Worm (Caenorhabditis elegans) whole organism, L2 larva: ENCODE results near the gene unc-103.

Experiments
- R02D3.7 ChIP-seq: fragments of 150-350 bp; optimal IDR thresholded peaks from 2 replicates; lab custom pipeline; 2014; ENCODE audit warnings: missing biosample characterization, missing genetic modification characterization
- ZK546.5 ChIP-seq: sonication (generic microtip); optimal IDR thresholded peaks from 2 replicates; lab custom pipeline; 2017; ENCODE audit warnings: missing biosample characterization, missing genetic modification characterization
- ama-1 ChIP-seq: fragments of 150-350 bp; optimal IDR thresholded peaks from 2 replicates; lab custom pipeline; 2018; ENCODE audit warnings: inconsistent platforms
- ceh-16 ChIP-seq: fragments of 150-350 bp; optimal IDR thresholded peaks from 2 replicates; lab custom pipeline; 2014; ENCODE audit warnings: missing biosample characterization, missing genetic modification characterization
- ceh-82 ChIP-seq: fragments of 150-350 bp; optimal IDR thresholded peaks from 2 replicates; lab custom pipeline; 2014; ENCODE audit warnings: missing biosample characterization, missing genetic modification characterization
- fos-1 ChIP-seq: fragments of 150-350 bp; optimal IDR thresholded peaks from 2 replicates; lab custom pipeline; 2014; ENCODE audit warnings: missing biosample characterization, missing genetic modification characterization
- lsy-2 ChIP-seq, 2 experiments: fragments of 150-350 bp in 1 of 2; sonication (generic microtip) in 1 of 2; optimal IDR thresholded peaks; 2 replicates each; lab custom pipeline; 2014 to 2017; ENCODE audit warnings: missing biosample characterization in 2 of 2, missing genetic modification characterization in 2 of 2
- mab-5 ChIP-seq: fragments of 150-350 bp; optimal IDR thresholded peaks from 2 replicates; lab custom pipeline; 2014; ENCODE audit warnings: missing biosample characterization, missing genetic modification characterization
- mdl-1 ChIP-seq, 2 experiments: fragments of 150-350 bp in 1 of 2; sonication (generic microtip) in 1 of 2; optimal IDR thresholded peaks; 2 replicates each; lab custom pipeline; 2017; ENCODE audit warnings: missing biosample characterization in 2 of 2, missing genetic modification characterization in 2 of 2
- nhr-10 ChIP-seq: sonication (generic microtip); optimal IDR thresholded peaks from 2 replicates; lab custom pipeline; 2017; ENCODE audit warnings: missing biosample characterization, missing genetic modification characterization
- nhr-21 ChIP-seq: fragments of 150-350 bp; optimal IDR thresholded peaks from 2 replicates; lab custom pipeline; 2014; ENCODE audit warnings: missing biosample characterization, missing genetic modification characterization
- snpc-4 ChIP-seq: fragments of 150-350 bp; optimal IDR thresholded peaks from 2 replicates; lab custom pipeline; 2014; ENCODE audit warnings: missing biosample characterization, missing genetic modification characterization
- unc-55 ChIP-seq: fragments of 150-350 bp; sonication (generic microtip); optimal IDR thresholded peaks from 3 replicates; lab custom pipeline; 2014; ENCODE audit warnings: missing biosample characterization, missing genetic modification reagents, missing genetic modification characterization
- ztf-11 ChIP-seq: sonication (generic microtip); optimal IDR thresholded peaks from 2 replicates; lab custom pipeline; 2017; ENCODE audit warnings: missing biosample characterization, missing genetic modification characterization

DNA sequence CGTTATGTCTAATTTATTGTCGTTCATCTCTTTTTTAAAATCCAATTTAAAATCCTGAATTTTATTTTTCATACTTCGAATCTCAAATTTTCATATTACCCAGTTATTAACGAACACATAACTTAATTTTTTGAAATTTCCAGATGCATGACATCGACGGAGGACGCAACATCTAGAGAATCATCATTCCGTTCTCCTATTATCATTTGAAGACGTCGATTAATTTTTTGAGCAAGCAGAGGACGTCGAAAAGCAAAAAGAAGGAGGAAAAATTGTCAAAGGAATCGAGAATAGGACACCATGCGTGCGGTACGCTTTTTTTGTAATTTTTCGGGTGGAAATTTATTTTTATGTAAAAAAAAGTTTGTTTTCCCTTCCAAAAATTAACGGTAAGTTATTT is at the start of gene unc-103:
- no peak for TF ChIP-seq R02D3.7 (tag; lab: Kevin White, UChicago)
- no peak for TF ChIP-seq mdl-1 (tag; optimal IDR thresholded peaks at IDR 0.05; lab: Kevin White, UChicago)
- TF ChIP-seq unc-55 = no peak
- TF ChIP-seq ztf-11 (tag; lab: Kevin White, UChicago) = no peak
- TF ChIP-seq lsy-2 (tag; optimal IDR thresholded peaks at IDR 0.05; lab: Kevin White, UChicago) = no peak
- TF ChIP-seq snpc-4 = no peak
- TF ChIP-seq ceh-82 (tag; lab: Kevin White, UChicago) = no peak
- no peak for TF ChIP-seq mab-5 (tag; lab: Kevin White, UChicago)
- no peak for TF ChIP-seq fos-1 (tag; lab: Kevin White, UChicago)
- no peak for TF ChIP-seq ZK546.5 (tag; lab: Kevin White, UChicago)
- no peak for TF ChIP-seq ceh-16 (tag; lab: Kevin White, UChicago)
- TF ChIP-seq ama-1 (lab: Kevin White, UChicago) = no peak
- no peak for TF ChIP-seq nhr-21 (tag; lab: Kevin White, UChicago)
- no peak for TF ChIP-seq nhr-10
